Worm (Caenorhabditis elegans) whole organism, L2 larva: ENCODE results near the gene ZK742.7.

ENCODE experiments used
- C34F6.9 ChIP-seq: fragments of 150-350 bp; optimal IDR thresholded peaks from 2 replicates; lab custom pipeline; 2014; ENCODE audit warnings: missing biosample characterization, missing genetic modification characterization
- F13H6.1 ChIP-seq: sonication (generic microtip); optimal IDR thresholded peaks from 2 replicates; lab custom pipeline; 2016; ENCODE audit warnings: missing genetic modification characterization, missing compliant biosample characterization
- Y55F3AM.14 ChIP-seq: fragments of 200-800 bp; sonication (Bioruptor generic); optimal IDR thresholded peaks from 2 replicates; lab custom pipeline; 2018; ENCODE audit warnings: mild to moderate bottlenecking, missing genetic modification characterization, missing compliant biosample characterization
- ZK546.5 ChIP-seq: sonication (generic microtip); optimal IDR thresholded peaks from 2 replicates; lab custom pipeline; 2017; ENCODE audit warnings: missing biosample characterization, missing genetic modification characterization
- alr-1 ChIP-seq: fragments of 150-350 bp; optimal IDR thresholded peaks from 2 replicates; lab custom pipeline; 2014; ENCODE audit warnings: missing biosample characterization, missing genetic modification characterization
- aly-2 ChIP-seq: fragments of 150-350 bp; optimal IDR thresholded peaks from 2 replicates; lab custom pipeline; 2014; ENCODE audit warnings: missing biosample characterization, missing genetic modification characterization
- blmp-1 ChIP-seq: sonication (generic microtip); optimal IDR thresholded peaks from 2 replicates; lab custom pipeline; 2017; ENCODE audit warnings: missing genetic modification characterization, mild to moderate bottlenecking, missing compliant biosample characterization, antibody characterized with exemption, moderate library complexity; ENCODE audit not compliant: insufficient read depth
- ceh-16 ChIP-seq: fragments of 150-350 bp; optimal IDR thresholded peaks from 2 replicates; lab custom pipeline; 2014; ENCODE audit warnings: missing biosample characterization, missing genetic modification characterization
- ceh-82 ChIP-seq: fragments of 150-350 bp; optimal IDR thresholded peaks from 2 replicates; lab custom pipeline; 2014; ENCODE audit warnings: missing biosample characterization, missing genetic modification characterization
- crh-2 ChIP-seq: sonication (generic microtip); optimal IDR thresholded peaks from 2 replicates; lab custom pipeline; 2017; ENCODE audit warnings: missing biosample characterization, missing genetic modification characterization
- dmd-4 ChIP-seq: sonication (generic microtip); optimal IDR thresholded peaks from 2 replicates; lab custom pipeline; 2017; ENCODE audit warnings: missing biosample characterization, missing genetic modification characterization
- elt-1 ChIP-seq: fragments of 150-350 bp; optimal IDR thresholded peaks from 2 replicates; lab custom pipeline; 2014; ENCODE audit warnings: missing biosample characterization, missing genetic modification characterization
- elt-3 ChIP-seq: sonication (generic microtip); optimal IDR thresholded peaks from 2 replicates; lab custom pipeline; 2017; ENCODE audit warnings: missing biosample characterization, missing genetic modification characterization
- fos-1 ChIP-seq: fragments of 150-350 bp; optimal IDR thresholded peaks from 2 replicates; lab custom pipeline; 2014; ENCODE audit warnings: missing biosample characterization, missing genetic modification characterization
- gmeb-1 ChIP-seq: fragments of 150-350 bp; optimal IDR thresholded peaks from 2 replicates; lab custom pipeline; 2014; ENCODE audit warnings: missing biosample characterization, missing genetic modification characterization
- lin-11 ChIP-seq: fragments of 150-350 bp; sonication (generic microtip); optimal IDR thresholded peaks from 2 replicates; lab custom pipeline; 2014; ENCODE audit warnings: missing biosample characterization, missing genetic modification characterization, inconsistent platforms, mixed read lengths
- lin-13 ChIP-seq: fragments of 150-350 bp; optimal IDR thresholded peaks from 2 replicates; lab custom pipeline; 2014; ENCODE audit warnings: missing biosample characterization, missing genetic modification reagents, missing genetic modification characterization
- lin-39 ChIP-seq: fragments of 150-350 bp; optimal IDR thresholded peaks from 2 replicates; lab custom pipeline; 2014; ENCODE audit warnings: missing biosample characterization, missing genetic modification reagents, missing genetic modification characterization
- lsy-2 ChIP-seq, 2 experiments: fragments of 150-350 bp in 1 of 2; sonication (generic microtip) in 1 of 2; optimal IDR thresholded peaks; 2 replicates each; lab custom pipeline; 2014 to 2017; ENCODE audit warnings: missing biosample characterization in 2 of 2, missing genetic modification characterization in 2 of 2
- mbf-1 ChIP-seq: sonication (generic microtip); optimal IDR thresholded peaks from 2 replicates; lab custom pipeline; 2017; ENCODE audit warnings: missing biosample characterization, missing genetic modification characterization
- mdl-1 ChIP-seq, 2 experiments: fragments of 150-350 bp in 1 of 2; sonication (generic microtip) in 1 of 2; optimal IDR thresholded peaks; 2 replicates each; lab custom pipeline; 2017; ENCODE audit warnings: missing biosample characterization in 2 of 2, missing genetic modification characterization in 2 of 2
- nhr-10 ChIP-seq: sonication (generic microtip); optimal IDR thresholded peaks from 2 replicates; lab custom pipeline; 2017; ENCODE audit warnings: missing biosample characterization, missing genetic modification characterization
- nhr-11 ChIP-seq: fragments of 150-350 bp; optimal IDR thresholded peaks from 2 replicates; lab custom pipeline; 2014; ENCODE audit warnings: missing biosample characterization, missing genetic modification characterization
- nhr-21 ChIP-seq: fragments of 150-350 bp; optimal IDR thresholded peaks from 2 replicates; lab custom pipeline; 2014; ENCODE audit warnings: missing biosample characterization, missing genetic modification characterization
- nhr-25 ChIP-seq: fragments of 150-350 bp; sonication (generic microtip); optimal IDR thresholded peaks from 3 replicates; lab custom pipeline; 2014; ENCODE audit warnings: missing biosample characterization, missing genetic modification characterization
- nhr-6 ChIP-seq: fragments of 150-350 bp; optimal IDR thresholded peaks from 2 replicates; lab custom pipeline; 2014; ENCODE audit warnings: missing biosample characterization, missing genetic modification characterization
- nhr-77 ChIP-seq: fragments of 150-350 bp; optimal IDR thresholded peaks from 2 replicates; lab custom pipeline; 2014; ENCODE audit warnings: missing biosample characterization, missing genetic modification characterization
- peb-1 ChIP-seq: fragments of 150-350 bp; optimal IDR thresholded peaks from 2 replicates; lab custom pipeline; 2014; ENCODE audit warnings: missing biosample characterization, missing genetic modification characterization
- sem-4 ChIP-seq: fragments of 150-350 bp; optimal IDR thresholded peaks from 2 replicates; lab custom pipeline; 2014; ENCODE audit warnings: missing biosample characterization, missing genetic modification reagents, missing genetic modification characterization
- skn-1 ChIP-seq: sonication (generic microtip); optimal IDR thresholded peaks from 2 replicates; lab custom pipeline; 2017; ENCODE audit warnings: missing biosample characterization, missing genetic modification characterization
- sma-3 ChIP-seq: sonication (generic microtip); optimal IDR thresholded peaks from 2 replicates; lab custom pipeline; 2016; ENCODE audit warnings: missing genetic modification reagents, missing genetic modification characterization, missing compliant biosample characterization
- sma-9 ChIP-seq, 2 experiments: fragments of 150-350 bp in 1 of 2; sonication (generic microtip) in 1 of 2; optimal IDR thresholded peaks; 2 replicates each; lab custom pipeline; 2014 to 2016; ENCODE audit warnings: missing genetic modification characterization in 2 of 2, mild to moderate bottlenecking in 1 of 2, missing biosample characterization in 1 of 2, missing compliant biosample characterization in 1 of 2, missing genetic modification reagents in 1 of 2, moderate library complexity in 1 of 2
- snpc-4 ChIP-seq: fragments of 150-350 bp; optimal IDR thresholded peaks from 2 replicates; lab custom pipeline; 2014; ENCODE audit warnings: missing biosample characterization, missing genetic modification characterization
- unc-39 ChIP-seq: fragments of 150-350 bp; optimal IDR thresholded peaks from 2 replicates; lab custom pipeline; 2014; ENCODE audit warnings: missing biosample characterization, missing genetic modification characterization
- unc-55 ChIP-seq: fragments of 150-350 bp; sonication (generic microtip); optimal IDR thresholded peaks from 3 replicates; lab custom pipeline; 2014; ENCODE audit warnings: missing biosample characterization, missing genetic modification reagents, missing genetic modification characterization
- unc-62 ChIP-seq: fragments of 150-350 bp; optimal IDR thresholded peaks from 2 replicates; lab custom pipeline; 2014; ENCODE audit warnings: missing biosample characterization, missing genetic modification reagents, missing genetic modification characterization
- zag-1 ChIP-seq: fragments of 150-350 bp; optimal IDR thresholded peaks from 2 replicates; lab custom pipeline; 2014; ENCODE audit warnings: missing biosample characterization, missing genetic modification characterization
- ztf-1 ChIP-seq: fragments of 200-800 bp; sonication (Bioruptor generic); conservative IDR thresholded peaks from 2 replicates; pipeline ENCODE4 v1.3.6; 2022; ENCODE audit warnings: missing genetic modification characterization, missing compliant biosample characterization
- ztf-11 ChIP-seq: sonication (generic microtip); optimal IDR thresholded peaks from 2 replicates; lab custom pipeline; 2017; ENCODE audit warnings: missing biosample characterization, missing genetic modification characterization
- ztf-4 ChIP-seq: fragments of 150-350 bp; optimal IDR thresholded peaks from 2 replicates; lab custom pipeline; 2014; ENCODE audit warnings: missing biosample characterization, missing genetic modification characterization

ZK742.7 gene

ce11 chrV:7777098-7777497, 21.1 kb upstream of the ZK742.7 start, which contains the start of gene C26F1.3:
TSS of gene C26F1.3 (plus strand) at chrV:7777300.
- TF ChIP-seq unc-55 (no peak), crh-2 (tag; lab: Kevin White, UChicago) (no peak), lin-13 (GFP tag; lab: Kevin White, UChicago) (no peak), fos-1 (tag; lab: Kevin White, UChicago) (no peak), mdl-1 (tag; optimal IDR thresholded peaks at IDR 0.05; lab: Kevin White, UChicago) (no peak), ztf-4 (no peak)

- TF ChIP-seq ztf-11 (tag; lab: Kevin White, UChicago) (no peak), Y55F3AM.14 (GFP tag; lab: Kevin White, UChicago) (no peak), F13H6.1 (tag; lab: Kevin White, UChicago) (no peak), sma-3 (no peak), elt-1 (tag; lab: Kevin White, UChicago) (no peak), lin-39 (tag; lab: Kevin White, UChicago) (no peak), mbf-1 (tag; lab: Kevin White, UChicago) (no peak), gmeb-1 (tag; lab: Kevin White, UChicago) (no peak), snpc-4 (no peak), lin-11 (tag; lab: Kevin White, UChicago) (no peak), skn-1 (tag; lab: Kevin White, UChicago) (no peak), lsy-2 (tag; optimal IDR thresholded peaks at IDR 0.05; lab: Kevin White, UChicago) (no peak), ztf-4 (no peak), nhr-10 (tag; lab: Kevin White, UChicago) (no peak), lin-13 (GFP tag; lab: Kevin White, UChicago) (no peak), ZK546.5 (tag; lab: Kevin White, UChicago) (no peak), sma-9 (GFP tag; optimal IDR thresholded peaks at IDR 0.05; lab: Kevin White, UChicago) (no peak), sma-9 (tag; optimal IDR thresholded peaks at IDR 0.05; lab: Kevin White, UChicago) (no peak), peb-1 (tag; lab: Kevin White, UChicago) (no peak), mdl-1 (tag; optimal IDR thresholded peaks at IDR 0.05; lab: Kevin White, UChicago) (no peak), nhr-21 (tag; lab: Kevin White, UChicago) (no peak)
These were observed 19.2 kb upstream of the ZK742.7 start for ce11 chrV:7778999-7779398.

- TF ChIP-seq unc-62 (no peak), nhr-11 (no peak), nhr-6 (no peak), unc-39 (tag; lab: Kevin White, UChicago) (no peak), zag-1 (tag; lab: Kevin White, UChicago) (no peak), ceh-16 (no peak), mbf-1 (tag; lab: Kevin White, UChicago) (no peak), elt-3 (tag; lab: Kevin White, UChicago) (no peak), nhr-25 (tag; lab: Kevin White, UChicago) (no peak), F13H6.1 (tag; lab: Kevin White, UChicago) (no peak), aly-2 (tag; lab: Kevin White, UChicago) (no peak), sem-4 (no peak), skn-1 (tag; lab: Kevin White, UChicago) (no peak), Y55F3AM.14 (GFP tag; lab: Kevin White, UChicago) (no peak), blmp-1 (tag; lab: Kevin White, UChicago) (no peak), C34F6.9 (tag; lab: Kevin White, UChicago) (no peak), alr-1 (tag; lab: Kevin White, UChicago) (no peak), ztf-1 (no peak)
These were observed 16.7 kb upstream of the ZK742.7 start, which contains the start of gene cyp-32A1 for ce11 chrV:7781511-7781910. TSS of gene cyp-32A1 (plus strand) at chrV:7781811.

ce11 chrV:7785117-7785516, 13.1 kb upstream of the ZK742.7 start, which contains the start of gene C26F1.1:
TSS of gene C26F1.1 (plus strand) at chrV:7785417.
- TF ChIP-seq lin-11 (tag; lab: Kevin White, UChicago) (no peak), lin-39 (tag; lab: Kevin White, UChicago) (no peak), elt-3 (tag; lab: Kevin White, UChicago) (no peak), ztf-1 (no peak), skn-1 (tag; lab: Kevin White, UChicago) (no peak), nhr-77 (tag; lab: Kevin White, UChicago) (no peak), ceh-16 (no peak), snpc-4 (no peak), ZK546.5 (tag; lab: Kevin White, UChicago) (no peak), gmeb-1 (tag; lab: Kevin White, UChicago) (no peak), mdl-1 (tag; optimal IDR thresholded peaks at IDR 0.05; lab: Kevin White, UChicago) (no peak), ztf-4 (no peak), fos-1 (tag; lab: Kevin White, UChicago) (no peak), nhr-6 (no peak), unc-55 (no peak), sma-9 (GFP tag; optimal IDR thresholded peaks at IDR 0.05; lab: Kevin White, UChicago) (no peak), sma-9 (tag; optimal IDR thresholded peaks at IDR 0.05; lab: Kevin White, UChicago) (no peak), ceh-82 (tag; lab: Kevin White, UChicago) (no peak), peb-1 (tag; lab: Kevin White, UChicago) (no peak), dmd-4 (tag; lab: Kevin White, UChicago) (no peak), ztf-11 (tag; lab: Kevin White, UChicago) (no peak)
- TF ChIP-seq, all 48 proteins: peak for 0
